Worm (Caenorhabditis elegans) whole organism, young adult: ENCODE data around the gene mlc-6.

Source experiments
- F22D6.2 ChIP-seq: sonication (generic microtip); optimal IDR thresholded peaks from 2 replicates; lab custom pipeline; 2016; ENCODE audit warnings: mild to moderate bottlenecking, missing genetic modification characterization, missing compliant biosample characterization
- F57C9.4 ChIP-seq: sonication (generic microtip); optimal IDR thresholded peaks from 2 replicates; lab custom pipeline; 2017; ENCODE audit warnings: mild to moderate bottlenecking, missing genetic modification characterization, missing compliant biosample characterization
- ama-1 ChIP-seq, 3 experiments: fragments of 150-350 bp in 1 of 3; sonication (generic microtip) in 2 of 3; optimal IDR thresholded peaks; 2 replicates each; lab custom pipeline; 2014 to 2018; ENCODE audit warnings: missing biosample characterization in 2 of 3, missing genetic modification characterization in 2 of 3, missing genetic modification reagents in 2 of 3
- attf-6 ChIP-seq: fragments of 200-800 bp; sonication (Bioruptor generic); IDR thresholded peaks from 2 replicates; pipeline ENCODE4 v1.3.6; 2022; ENCODE audit warnings: missing genetic modification reagents, missing genetic modification characterization, missing compliant biosample characterization
- bed-2 ChIP-seq: fragments of 200-800 bp; sonication (Bioruptor generic); IDR thresholded peaks from 2 replicates; pipeline ENCODE4 v1.3.6; 2022; ENCODE audit warnings: missing genetic modification reagents, missing genetic modification characterization, missing compliant biosample characterization
- cebp-2 ChIP-seq: fragments of 200-800 bp; sonication (Bioruptor generic); IDR thresholded peaks from 2 replicates; pipeline ENCODE4 v1.3.6; 2022; ENCODE audit warnings: missing genetic modification characterization, missing compliant biosample characterization
- dpl-1 ChIP-seq: fragments of 150-350 bp; optimal IDR thresholded peaks from 2 replicates; lab custom pipeline; 2014; ENCODE audit warnings: missing biosample characterization, missing genetic modification reagents, missing genetic modification characterization
- ets-4 ChIP-seq: fragments of 200-800 bp; sonication (Bioruptor generic); optimal IDR thresholded peaks from 2 replicates; lab custom pipeline; 2018; ENCODE audit warnings: mild to moderate bottlenecking, missing genetic modification characterization, missing compliant biosample characterization
- fkh-3 ChIP-seq: sonication (generic microtip); optimal IDR thresholded peaks from 2 replicates; lab custom pipeline; 2016; ENCODE audit warnings: mild to moderate bottlenecking, missing genetic modification characterization, missing compliant biosample characterization
- snpc-4 ChIP-seq, 5 experiments: fragments of 150-350 bp in 1 of 5; sonication (generic microtip) in 4 of 5; optimal IDR thresholded peaks; 2 replicates each; lab custom pipeline; 2014 to 2018; ENCODE audit warnings: missing genetic modification characterization in 5 of 5, missing biosample characterization in 3 of 5, antibody characterized with exemption in 2 of 5, mild to moderate bottlenecking in 2 of 5, missing compliant biosample characterization in 2 of 5, missing genotype in 2 of 5, moderate library complexity in 2 of 5, missing genetic modification reagents in 1 of 5
- tbp1 ChIP-seq: fragments of 200-800 bp; sonication (Bioruptor generic); optimal IDR thresholded peaks from 2 replicates; lab custom pipeline; 2018; ENCODE audit warnings: mild to moderate bottlenecking, missing genetic modification characterization, missing compliant biosample characterization
- unc-130 ChIP-seq: sonication (generic microtip); optimal IDR thresholded peaks from 2 replicates; lab custom pipeline; 2016; ENCODE audit warnings: missing genetic modification reagents, missing genetic modification characterization, missing compliant biosample characterization
- ztf-22 ChIP-seq: fragments of 200-800 bp; sonication (Bioruptor generic); optimal IDR thresholded peaks from 2 replicates; lab custom pipeline; 2018; ENCODE audit warnings: mild to moderate bottlenecking, missing genetic modification characterization, moderate library complexity, missing compliant biosample characterization
- ztf-28 ChIP-seq: fragments of 200-800 bp; sonication (Bioruptor generic); IDR thresholded peaks from 2 replicates; pipeline ENCODE4 v1.3.6; 2022; ENCODE audit warnings: missing genetic modification reagents, missing genetic modification characterization, missing compliant biosample characterization

ce11 chrX:14255973-14256372 is 9.6 kb upstream of the mlc-6 start, which contains the start of gene E02H4.7:
- TF ChIP-seq ztf-28 (GFP tag; lab: Robert Waterston, UW) (no peak), fkh-3 (tag; lab: Kevin White, UChicago) (no peak), ets-4 (no peak), ama-1 (optimal IDR thresholded peaks at IDR 0.05; lab: Kevin White, UChicago) (no peak), ama-1 (GFP tag; optimal IDR thresholded peaks at IDR 0.05; lab: Kevin White, UChicago) (no peak), F22D6.2 (tag; lab: Kevin White, UChicago) (no peak), tbp1 (no peak), snpc-4 (GFP tag; optimal IDR thresholded peaks at IDR 0.05; lab: Kevin White, UChicago) (no peak), snpc-4 (tag; optimal IDR thresholded peaks at IDR 0.05; lab: Kevin White, UChicago) (no peak), unc-130 (GFP tag; lab: Kevin White, UChicago) (no peak), cebp-2 (GFP tag; lab: Robert Waterston, UW) (no peak), bed-2 (no peak), attf-6 (GFP tag; lab: Robert Waterston, UW) (no peak), dpl-1 (GFP tag; lab: Kevin White, UChicago) (no peak), F57C9.4 (tag; lab: Kevin White, UChicago) (no peak), ztf-22 (GFP tag; lab: Kevin White, UChicago) (no peak)
